Fruit fly (Drosophila melanogaster) whole organism, embryonic: ENCODE data around the gene cni.

Source experiments
- Aef1 ChIP-seq: fragments of 200-800 bp; sonication (Bioruptor generic); IDR thresholded peaks from 3 replicates; pipeline ENCODE4 v1.3.6; 2022; ENCODE audit warnings: missing biosample characterization, missing genetic modification characterization
- Atf6 ChIP-seq: fragments of 200-800 bp; sonication (Bioruptor generic); IDR thresholded peaks from 2 replicates; pipeline ENCODE4 v1.3.6; 2022; ENCODE audit warnings: missing biosample characterization, missing genetic modification characterization
- B-H2 ChIP-seq: fragments of 200-800 bp; sonication (Bioruptor generic); optimal IDR thresholded peaks from 2 replicates; lab custom pipeline; 2018; ENCODE audit warnings: missing biosample characterization, mild to moderate bottlenecking, missing genetic modification characterization
- BEAF-32 ChIP-seq: fragments of 200-800 bp; sonication (Bioruptor generic); optimal IDR thresholded peaks from 3 replicates; lab custom pipeline; 2017; ENCODE audit warnings: missing biosample characterization, missing genetic modification characterization, mild to moderate bottlenecking, moderate library complexity, missing genetic modification reagents
- CG10366 ChIP-seq: fragments of 200-800 bp; sonication (Bioruptor generic); IDR thresholded peaks from 2 replicates; pipeline ENCODE4 v1.3.6; 2022; ENCODE audit warnings: missing biosample characterization, missing genetic modification characterization
- CG11695 ChIP-seq: fragments of 200-800 bp; sonication (Bioruptor generic); IDR thresholded peaks from 3 replicates; pipeline ENCODE4 v1.3.6; 2022; ENCODE audit warnings: missing biosample characterization, missing genetic modification characterization
- CG11723 ChIP-seq: fragments of 200-800 bp; sonication (Bioruptor generic); optimal IDR thresholded peaks from 2 replicates; lab custom pipeline; 2017; ENCODE audit warnings: missing biosample characterization, mild to moderate bottlenecking, missing genetic modification characterization
- CG1233 ChIP-seq: fragments of 200-800 bp; sonication (Bioruptor generic); optimal IDR thresholded peaks from 4 replicates; lab custom pipeline; 2018; ENCODE audit warnings: missing biosample characterization, mild to moderate bottlenecking, missing genetic modification characterization
- CG12769 ChIP-seq: fragments of 200-800 bp; sonication (Bioruptor generic); optimal IDR thresholded peaks from 2 replicates; lab custom pipeline; 2019; ENCODE audit warnings: missing biosample characterization, mild to moderate bottlenecking, missing genetic modification characterization, moderate library complexity
- CG13894 ChIP-seq: fragments of 200-800 bp; sonication (Bioruptor generic); optimal IDR thresholded peaks from 3 replicates; lab custom pipeline; 2018; ENCODE audit warnings: missing biosample characterization, mild to moderate bottlenecking, missing genetic modification characterization, moderate library complexity
- CG15073 ChIP-seq: fragments of 200-800 bp; sonication (Bioruptor generic); optimal IDR thresholded peaks from 2 replicates; lab custom pipeline; 2016; ENCODE audit warnings: missing biosample characterization, missing genetic modification characterization
- CG15514 ChIP-seq: fragments of 200-800 bp; sonication (Bioruptor generic); optimal IDR thresholded peaks from 3 replicates; lab custom pipeline; 2017; ENCODE audit warnings: missing biosample characterization, missing genetic modification characterization, mild to moderate bottlenecking, moderate library complexity, missing genetic modification reagents
- CG15696 ChIP-seq: fragments of 200-800 bp; sonication (Bioruptor generic); optimal IDR thresholded peaks from 2 replicates; lab custom pipeline; 2019; ENCODE audit warnings: missing biosample characterization, mild to moderate bottlenecking, missing genetic modification characterization, moderate library complexity
- CG18619 ChIP-seq: fragments of 200-800 bp; sonication (Bioruptor generic); optimal IDR thresholded peaks from 3 replicates; lab custom pipeline; 2017; ENCODE audit warnings: missing biosample characterization, mild to moderate bottlenecking, missing genetic modification characterization
- CG2120 ChIP-seq: fragments of 200-800 bp; sonication (Bioruptor generic); optimal IDR thresholded peaks from 3 replicates; lab custom pipeline; 2016; ENCODE audit warnings: missing biosample characterization, missing genetic modification characterization
- CG2678 ChIP-seq: fragments of 200-800 bp; sonication (Bioruptor generic); optimal IDR thresholded peaks from 3 replicates; lab custom pipeline; 2019; ENCODE audit warnings: missing biosample characterization, mild to moderate bottlenecking, missing genetic modification characterization, moderate library complexity
- CG2875 ChIP-seq: fragments of 200-800 bp; sonication (Bioruptor generic); optimal IDR thresholded peaks from 2 replicates; lab custom pipeline; 2017; ENCODE audit warnings: missing biosample characterization, mild to moderate bottlenecking, missing genetic modification characterization, missing genetic modification reagents
- CG2889 ChIP-seq: fragments of 200-800 bp; sonication (Bioruptor generic); IDR thresholded peaks from 3 replicates; pipeline ENCODE4 v1.3.6; 2022; ENCODE audit warnings: missing biosample characterization, missing genetic modification characterization
- CG5245 ChIP-seq: fragments of 200-800 bp; sonication (Bioruptor generic); optimal IDR thresholded peaks from 3 replicates; lab custom pipeline; 2016; ENCODE audit warnings: missing biosample characterization, missing genetic modification characterization
- CG6765 ChIP-seq: fragments of 200-800 bp; sonication (Bioruptor generic); optimal IDR thresholded peaks from 3 replicates; lab custom pipeline; 2017; ENCODE audit warnings: missing biosample characterization, mild to moderate bottlenecking, missing genetic modification characterization
- CG6791 ChIP-seq: fragments of 200-800 bp; sonication (Bioruptor generic); IDR thresholded peaks from 3 replicates; pipeline ENCODE4 v1.3.6; 2022; ENCODE audit warnings: missing biosample characterization, missing genetic modification characterization; ENCODE audit not compliant: partially characterized antibody
- CG7357 ChIP-seq: fragments of 200-800 bp; sonication (Bioruptor generic); IDR thresholded peaks from 3 replicates; pipeline ENCODE4 v1.3.6; 2022; ENCODE audit warnings: missing biosample characterization, missing genetic modification characterization
- CG8388 ChIP-seq: fragments of 200-800 bp; sonication (Bioruptor generic); optimal IDR thresholded peaks from 2 replicates; lab custom pipeline; 2019; ENCODE audit warnings: missing biosample characterization, mild to moderate bottlenecking, missing genetic modification characterization, moderate library complexity
- CG9215 ChIP-seq: fragments of 200-800 bp; sonication (Bioruptor generic); IDR thresholded peaks from 2 replicates; pipeline ENCODE4 v1.3.6; 2022; ENCODE audit warnings: missing biosample characterization, missing genetic modification characterization
- D19B ChIP-seq: fragments of 200-800 bp; sonication (Bioruptor generic); optimal IDR thresholded peaks from 2 replicates; lab custom pipeline; 2017; ENCODE audit warnings: missing biosample characterization, mild to moderate bottlenecking, missing genetic modification characterization
- Dp ChIP-seq: fragments of 200-800 bp; sonication (Bioruptor generic); optimal IDR thresholded peaks from 2 replicates; lab custom pipeline; 2018; ENCODE audit warnings: missing biosample characterization, mild to moderate bottlenecking, missing genetic modification characterization, moderate library complexity
- Gug ChIP-seq: fragments of 200-800 bp; sonication (Bioruptor generic); IDR thresholded peaks from 4 replicates; pipeline ENCODE4 v1.3.6; 2022; ENCODE audit warnings: missing biosample characterization, missing genetic modification characterization
- Hr51 ChIP-seq, 2 experiments: fragments of 200-800 bp; sonication (Bioruptor generic); optimal IDR thresholded peaks; 2 replicates in 1 of 2; 3 replicates in 1 of 2; lab custom pipeline; 2016 to 2018; ENCODE audit warnings: missing biosample characterization in 2 of 2, missing genetic modification characterization in 2 of 2, mild to moderate bottlenecking in 1 of 2, moderate library complexity in 1 of 2
- Lim3 ChIP-seq: fragments of 200-800 bp; sonication (Bioruptor generic); IDR thresholded peaks from 2 replicates; pipeline ENCODE4 v1.3.6; 2022; ENCODE audit warnings: missing biosample characterization, missing genetic modification characterization
- Mad ChIP-seq: fragments of 200-800 bp; sonication (Bioruptor generic); optimal IDR thresholded peaks from 2 replicates; lab custom pipeline; 2016; ENCODE audit warnings: missing biosample characterization, missing genetic modification characterization
- NK7.1 ChIP-seq: fragments of 200-800 bp; sonication (Bioruptor generic); optimal IDR thresholded peaks from 3 replicates; lab custom pipeline; 2016; ENCODE audit warnings: missing biosample characterization, missing genetic modification characterization
- Optix ChIP-seq: fragments of 200-800 bp; sonication (Bioruptor generic); IDR thresholded peaks from 3 replicates; pipeline ENCODE4 v1.3.6; 2022; ENCODE audit warnings: missing biosample characterization, missing genetic modification characterization
- Sox100B ChIP-seq: fragments of 200-800 bp; sonication (Bioruptor generic); optimal IDR thresholded peaks from 3 replicates; lab custom pipeline; 2018; ENCODE audit warnings: missing biosample characterization, mild to moderate bottlenecking, missing genetic modification characterization
- Sry-β ChIP-seq: fragments of 200-800 bp; sonication (Bioruptor generic); optimal IDR thresholded peaks from 2 replicates; lab custom pipeline; 2018; ENCODE audit warnings: missing biosample characterization, mild to moderate bottlenecking, missing genetic modification characterization, moderate library complexity
- caup ChIP-seq: fragments of 200-800 bp; sonication (Bioruptor generic); optimal IDR thresholded peaks from 3 replicates; lab custom pipeline; 2017; ENCODE audit warnings: missing biosample characterization, mild to moderate bottlenecking, missing genetic modification characterization, moderate library complexity; ENCODE audit not compliant: severe bottlenecking
- chif ChIP-seq, 2 experiments: fragments of 200-800 bp; sonication (Bioruptor generic); optimal IDR thresholded peaks; 3 replicates each; lab custom pipeline; 2016; ENCODE audit warnings: missing biosample characterization in 2 of 2, missing genetic modification characterization in 2 of 2
- ci ChIP-seq: fragments of 200-800 bp; sonication (Bioruptor generic); IDR thresholded peaks from 3 replicates; pipeline ENCODE4 v1.3.6; 2022; ENCODE audit warnings: missing biosample characterization, missing genetic modification characterization
- crol ChIP-seq: fragments of 200-800 bp; sonication (Bioruptor generic); IDR thresholded peaks from 2 replicates; pipeline ENCODE4 v1.3.6; 2022; ENCODE audit warnings: missing biosample characterization, missing genetic modification characterization
- crp ChIP-seq, 2 experiments: fragments of 200-800 bp; sonication (Bioruptor generic); optimal IDR thresholded peaks; 2 replicates in 1 of 2; 3 replicates in 1 of 2; lab custom pipeline; 2017; ENCODE audit warnings: missing biosample characterization in 2 of 2, missing genetic modification characterization in 2 of 2, mild to moderate bottlenecking in 1 of 2, moderate library complexity in 1 of 2
- hth ChIP-seq: fragments of >200 bp; optimal IDR thresholded peaks from 2 replicates; lab custom pipeline; 2017; ENCODE audit warnings: inconsistent platforms
- jumu ChIP-seq: fragments of 200-800 bp; sonication (Bioruptor generic); optimal IDR thresholded peaks from 3 replicates; lab custom pipeline; 2016; ENCODE audit warnings: missing biosample characterization, missing genetic modification characterization
- kah ChIP-seq: fragments of 200-800 bp; sonication (Bioruptor generic); optimal IDR thresholded peaks from 2 replicates; lab custom pipeline; 2018; ENCODE audit warnings: missing biosample characterization, mild to moderate bottlenecking, missing genetic modification characterization
- p53 ChIP-seq: fragments of 200-800 bp; sonication (Bioruptor generic); optimal IDR thresholded peaks from 2 replicates; lab custom pipeline; 2016; ENCODE audit warnings: missing biosample characterization, missing genetic modification characterization
- repo ChIP-seq: fragments of 200-800 bp; sonication (Bioruptor generic); optimal IDR thresholded peaks from 2 replicates; lab custom pipeline; 2016; ENCODE audit warnings: missing biosample characterization, missing genetic modification characterization
- shn ChIP-seq: fragments of 200-800 bp; sonication (Bioruptor generic); optimal IDR thresholded peaks from 3 replicates; lab custom pipeline; 2016; ENCODE audit warnings: missing biosample characterization, missing genetic modification characterization
- slbo ChIP-seq: fragments of 200-800 bp; sonication (Bioruptor generic); IDR thresholded peaks from 2 replicates; pipeline ENCODE4 v1.3.6; 2022; ENCODE audit warnings: missing biosample characterization, missing genetic modification characterization
- tio ChIP-seq: fragments of 200-800 bp; sonication (Bioruptor generic); optimal IDR thresholded peaks from 2 replicates; lab custom pipeline; 2017; ENCODE audit warnings: missing biosample characterization, missing genetic modification characterization, inconsistent platforms
- tup ChIP-seq: fragments of 200-800 bp; sonication (Bioruptor generic); optimal IDR thresholded peaks from 2 replicates; lab custom pipeline; 2016; ENCODE audit warnings: missing biosample characterization, mild to moderate bottlenecking, missing genetic modification characterization, moderate library complexity
- wor ChIP-seq: fragments of 200-800 bp; sonication (Bioruptor generic); IDR thresholded peaks from 2 replicates; pipeline ENCODE4 v1.3.6; 2022; ENCODE audit warnings: missing biosample characterization, missing genetic modification characterization

cni gene

dm6 chr2L:16350742-16351568, 40.4 kb upstream of the cni start (continued):
- TF ChIP-seq Dp (GFP tag; lab: Kevin White, UChicago): peak; percentile 34
- peak; percentile 100 for TF ChIP-seq CG12769 (tag; lab: Kevin White, UChicago)
- TF ChIP-seq caup: peak; percentile 99
- peak; percentile 98 for TF ChIP-seq CG2889 (GFP tag; lab: Robert Waterston, UW)
- peak; percentile 100 for TF ChIP-seq CG2678
- TF ChIP-seq kah (GFP tag; lab: Kevin White, UChicago): peak; percentile 97
- TF ChIP-seq p53 (GFP tag; lab: Kevin White, UChicago): peak; percentile 88
- TF ChIP-seq Hr51 (GFP tag; optimal IDR thresholded peaks at IDR 0.05; lab: Kevin White, UChicago): peak; percentile 99
- peak; percentile 99 for TF ChIP-seq Atf6 (GFP tag; lab: Robert Waterston, UW)
- TF ChIP-seq CG10366 (GFP tag; lab: Robert Waterston, UW): peak; percentile 99
- TF ChIP-seq CG18619 (GFP tag; lab: Kevin White, UChicago): peak; percentile 99
- TF ChIP-seq CG5245 (GFP tag; lab: Kevin White, UChicago): peak; percentile 99
- TF ChIP-seq tio (GFP tag; lab: Kevin White, UChicago): peak; percentile 99
- peak; percentile 98 for TF ChIP-seq B-H2 (GFP tag; lab: Kevin White, UChicago)
- TF ChIP-seq hth (lab: Kevin White, UChicago): no peak
- TF ChIP-seq BEAF-32 (GFP tag; lab: Kevin White, UChicago): no peak
- peak; percentile 95 for TF ChIP-seq Gug (GFP tag; lab: Robert Waterston, UW)
- TF ChIP-seq Mad (GFP tag; lab: Kevin White, UChicago): peak; percentile 98
- TF ChIP-seq CG8388 (GFP tag; lab: Kevin White, UChicago): peak; percentile 99
- peak; percentile 96 for TF ChIP-seq repo (GFP tag; lab: Kevin White, UChicago)
- peak; percentile 98 for TF ChIP-seq CG11723
- TF ChIP-seq jumu (GFP tag; lab: Kevin White, UChicago): peak; percentile 97
- TF ChIP-seq CG1233 (GFP tag; lab: Kevin White, UChicago): peak; percentile 99
- TF ChIP-seq Sox100B (GFP tag; lab: Kevin White, UChicago): peak; percentile 99
- peak; percentile 95 for TF ChIP-seq CG15514 (GFP tag; lab: Kevin White, UChicago)
- TF ChIP-seq D19B (GFP tag; lab: Kevin White, UChicago): peak; percentile 96
- peak; percentile 96 for TF ChIP-seq tup
- peak; percentile 87 for TF ChIP-seq CG15073
- peak; percentile 88 for TF ChIP-seq shn (GFP tag; lab: Kevin White, UChicago)
- peak; percentile 96 for TF ChIP-seq CG7357 (GFP tag; lab: Robert Waterston, UW)
- TF ChIP-seq Aef1: peak; percentile 98
- peak; percentile 100 for TF ChIP-seq ci
- TF ChIP-seq CG11695 (GFP tag; lab: Robert Waterston, UW): peak; percentile 99
- peak; percentile 99 for TF ChIP-seq CG13894
- TF ChIP-seq CG2875 (GFP tag; lab: Kevin White, UChicago): peak; percentile 99
- peak; percentile 71 for TF ChIP-seq Sry-β
- peak; percentile 96 for TF ChIP-seq Optix (GFP tag; lab: Robert Waterston, UW)
- peak; percentile 98 for TF ChIP-seq wor
- TF ChIP-seq crol: peak; percentile 87
- TF ChIP-seq Lim3: peak; percentile 96
- peak; percentile 99 for TF ChIP-seq slbo (GFP tag; lab: Robert Waterston, UW)
- no peak for TF ChIP-seq CG6791
- TF ChIP-seq CG15696 (tag; lab: Kevin White, UChicago): peak; percentile 97
- TF ChIP-seq CG9215 (GFP tag; lab: Robert Waterston, UW): peak; percentile 98
- TF ChIP-seq chif (GFP tag; optimal IDR thresholded peaks at IDR 0.05; lab: Kevin White, UChicago): peak; percentile 100
- TF ChIP-seq CG6765: peak; percentile 99
- TF ChIP-seq NK7.1: peak; percentile 97
- TF ChIP-seq CG2120 (GFP tag; lab: Kevin White, UChicago): peak; percentile 99
- TF ChIP-seq crp (GFP tag; optimal IDR thresholded peaks at IDR 0.05; lab: Kevin White, UChicago): peak in 1 of 2 experiments; percentile 73
